Worm (Caenorhabditis elegans) whole organism, early embryonic: ENCODE results near the gene ostb-1.

ENCODE experiments used
- B0310.2 ChIP-seq: sonication (generic microtip); optimal IDR thresholded peaks from 2 replicates; lab custom pipeline; 2016; ENCODE audit warnings: mild to moderate bottlenecking, missing genetic modification characterization, missing compliant biosample characterization
- F13C5.2 ChIP-seq: sonication (generic microtip); optimal IDR thresholded peaks from 2 replicates; lab custom pipeline; 2017; ENCODE audit warnings: mild to moderate bottlenecking, missing genetic modification characterization, inconsistent platforms, missing compliant biosample characterization
- aly-1 ChIP-seq: sonication (generic microtip); optimal IDR thresholded peaks from 2 replicates; lab custom pipeline; 2016; ENCODE audit warnings: missing genetic modification characterization, missing compliant biosample characterization
- ama-1 ChIP-seq: fragments of 150-350 bp; optimal IDR thresholded peaks from 2 replicates; lab custom pipeline; 2014
- ceh-13 ChIP-seq: fragments of 200-800 bp; sonication (Bioruptor generic); optimal IDR thresholded peaks from 2 replicates; lab custom pipeline; 2018; ENCODE audit warnings: mild to moderate bottlenecking, missing genetic modification characterization, missing compliant biosample characterization
- ceh-36 ChIP-seq: sonication (generic microtip); optimal IDR thresholded peaks from 2 replicates; lab custom pipeline; 2016; ENCODE audit warnings: missing genetic modification characterization, inconsistent platforms, missing compliant biosample characterization
- ets-7 ChIP-seq: sonication (generic microtip); optimal IDR thresholded peaks from 2 replicates; lab custom pipeline; 2016; ENCODE audit warnings: missing genotype, missing genetic modification characterization, missing compliant biosample characterization
- flt-1 ChIP-seq: fragments of 200-800 bp; sonication (Bioruptor generic); IDR thresholded peaks from 2 replicates; pipeline ENCODE4 v1.3.6; 2022; ENCODE audit warnings: missing genetic modification characterization, missing compliant biosample characterization
- hmbx-1 ChIP-seq: sonication (generic microtip); optimal IDR thresholded peaks from 2 replicates; lab custom pipeline; 2016; ENCODE audit warnings: mild to moderate bottlenecking, missing genetic modification characterization, missing compliant biosample characterization
- hmg-4 ChIP-seq: fragments of 200-800 bp; sonication (Bioruptor generic); optimal IDR thresholded peaks from 2 replicates; lab custom pipeline; 2018; ENCODE audit warnings: mild to moderate bottlenecking, missing genetic modification characterization, missing compliant biosample characterization
- hnd-1 ChIP-seq: sonication (generic microtip); optimal IDR thresholded peaks from 2 replicates; lab custom pipeline; 2016; ENCODE audit warnings: missing genetic modification characterization, missing compliant biosample characterization
- pes-1 ChIP-seq: fragments of 200-800 bp; sonication (Bioruptor generic); IDR thresholded peaks from 2 replicates; pipeline ENCODE4 v1.3.6; 2022; ENCODE audit warnings: missing genetic modification reagents, missing genetic modification characterization, missing compliant biosample characterization
- scrt-1 ChIP-seq: fragments of 200-800 bp; sonication (Bioruptor generic); IDR thresholded peaks from 2 replicates; pipeline ENCODE4 v1.3.6; 2022; ENCODE audit warnings: missing genetic modification characterization, missing compliant biosample characterization
- sea-1 ChIP-seq: fragments of 200-800 bp; sonication (Bioruptor generic); conservative IDR thresholded peaks from 2 replicates; pipeline ENCODE4 v1.3.6; 2022; ENCODE audit warnings: missing genetic modification characterization, missing compliant biosample characterization
- tbx-11 ChIP-seq: fragments of 200-800 bp; sonication (Bioruptor generic); IDR thresholded peaks from 2 replicates; pipeline ENCODE4 v1.3.6; 2022; ENCODE audit warnings: missing genetic modification characterization, missing compliant biosample characterization
- tbx-37 ChIP-seq: fragments of 200-800 bp; sonication (Bioruptor generic); conservative IDR thresholded peaks from 2 replicates; pipeline ENCODE4 v1.3.6; 2022; ENCODE audit warnings: missing genetic modification reagents, missing genetic modification characterization, missing compliant biosample characterization
- tra-4 ChIP-seq: sonication (generic microtip); optimal IDR thresholded peaks from 2 replicates; lab custom pipeline; 2017; ENCODE audit warnings: missing genetic modification characterization, missing compliant biosample characterization

The ostb-1 gene

DNA sequence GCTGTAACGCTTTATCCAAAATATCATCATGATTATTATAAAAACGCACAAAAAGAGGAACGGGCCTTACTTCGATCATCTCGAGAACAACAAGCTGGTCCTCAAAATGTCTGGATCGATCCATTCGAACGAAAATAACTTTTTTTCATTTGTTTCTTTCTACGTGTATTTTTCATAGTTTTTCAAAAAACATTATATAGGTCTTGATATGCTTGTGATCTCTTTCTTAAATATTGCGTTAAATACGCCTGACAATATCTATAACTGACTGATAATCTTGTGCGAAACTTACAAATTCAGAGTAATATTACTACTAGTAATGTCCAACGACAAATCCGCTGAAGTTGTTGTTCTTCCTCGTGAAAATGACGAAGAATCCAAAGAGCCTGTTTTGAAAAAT lies 6.2 kb upstream of the ostb-1 start, which contains the start of gene sds-22:
Gene sds-22, plus strand, starts transcription at position 301 of the 400 bp plus-strand sequence.
- TF ChIP-seq ets-7 (tag; lab: Kevin White, UChicago) (no peak), hnd-1 (tag; lab: Kevin White, UChicago) (no peak), tra-4 (tag; lab: Kevin White, UChicago) (no peak)

DNA sequence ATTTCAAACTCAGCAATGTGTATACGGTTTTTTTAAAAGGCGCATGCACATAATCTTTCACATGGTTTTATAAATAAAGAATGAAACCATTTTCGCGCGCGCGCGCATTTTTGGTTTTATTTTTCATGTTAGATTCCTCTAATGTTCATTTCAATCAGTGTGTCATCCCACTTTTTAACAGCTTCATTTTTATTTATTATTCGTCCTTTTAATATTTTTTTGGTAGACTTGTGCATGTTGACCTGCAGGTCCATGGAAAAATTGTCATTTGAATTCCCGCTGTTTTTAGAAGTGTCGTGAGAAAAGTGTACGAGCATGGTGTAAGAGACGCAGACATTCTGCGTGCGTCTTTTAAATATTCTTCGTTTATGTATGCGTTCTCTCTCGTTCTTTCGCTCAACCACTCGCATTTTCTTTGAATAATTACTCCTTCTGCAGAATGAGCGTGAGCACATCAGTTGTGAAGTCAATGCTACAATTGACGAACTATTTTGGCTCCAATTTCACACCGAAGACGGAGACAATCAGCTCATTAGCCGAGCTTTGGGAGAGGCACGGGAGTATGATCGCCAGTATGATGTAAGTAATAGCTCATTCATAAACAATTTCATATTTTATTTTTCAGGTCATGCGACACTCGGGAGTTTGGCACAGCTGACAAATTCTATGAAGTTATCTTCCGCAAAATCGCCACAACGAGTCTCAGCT lies 3.9 kb upstream of the ostb-1 start, which contains the start of gene lin-5:
Gene lin-5, plus strand, starts transcription at position 354 of the 708 bp plus-strand sequence.
- TF ChIP-seq ceh-36 (tag; lab: Kevin White, UChicago) (no peak), sea-1 (GFP tag; lab: Robert Waterston, UW) (no peak), F13C5.2 (peak; percentile 26)

DNA sequence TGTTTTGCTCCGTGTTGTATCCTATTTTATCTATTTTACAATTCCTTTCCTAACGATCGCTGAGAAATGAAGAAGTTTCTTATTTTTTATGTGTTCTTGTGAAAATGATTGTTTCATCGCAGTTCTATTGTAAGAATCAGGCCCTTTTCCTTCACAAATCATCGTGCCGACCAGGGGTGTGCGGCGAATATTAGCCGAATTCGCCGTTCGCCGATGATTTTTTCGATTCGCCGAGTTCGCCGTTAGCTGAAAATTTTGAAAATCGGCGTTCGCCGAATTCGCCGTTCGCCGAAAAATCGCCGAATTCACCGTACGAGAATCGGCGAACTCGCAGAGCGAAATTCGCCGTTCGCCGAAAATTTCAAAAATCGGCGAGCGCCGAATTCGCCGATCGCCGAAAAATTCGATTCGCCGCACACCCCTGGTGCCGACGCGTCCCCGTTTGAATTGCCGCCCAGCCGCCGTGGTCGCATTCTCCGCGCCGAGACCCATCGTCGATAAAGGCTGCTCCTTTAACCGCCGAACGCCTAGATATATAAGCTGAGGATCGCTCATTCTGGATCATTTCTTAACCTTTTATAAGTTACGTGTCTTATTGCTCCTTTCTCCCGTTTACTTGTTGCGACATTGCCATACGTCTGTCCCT lies 704 bp upstream of the ostb-1 start:
- TF ChIP-seq B0310.2 (tag; lab: Kevin White, UChicago) = no peak
- no peak for TF ChIP-seq flt-1 (GFP tag; lab: Robert Waterston, UW)
- no peak for TF ChIP-seq tbx-37 (GFP tag; lab: Robert Waterston, UW)
- TF ChIP-seq ets-7 (tag; lab: Kevin White, UChicago) = no peak
- TF ChIP-seq pes-1 (GFP tag; lab: Robert Waterston, UW) = peak; percentile 57; the same call in 1 of the 2 replicates

DNA sequence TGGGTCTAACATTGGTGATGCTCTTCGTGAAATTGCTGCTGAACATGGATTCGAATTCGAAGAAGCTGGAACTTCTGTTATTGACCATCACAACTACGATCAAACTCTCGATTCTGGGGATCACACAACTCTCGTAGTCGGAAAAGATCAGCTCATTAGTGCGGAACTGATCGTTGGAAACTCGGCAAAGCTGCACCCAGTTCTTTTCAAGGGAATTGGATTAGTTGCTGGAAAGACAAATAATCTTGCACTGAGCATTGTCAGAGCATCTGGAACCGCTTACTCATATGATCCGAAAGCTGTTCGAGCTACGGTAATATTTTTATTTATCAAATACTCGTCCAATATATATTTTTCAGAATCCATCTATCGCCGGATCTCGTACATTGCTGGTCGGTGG lies 585 bp downstream of the ostb-1 start:
- no peak for TF ChIP-seq ama-1 (lab: Kevin White, UChicago)
- no peak for TF ChIP-seq hnd-1 (tag; lab: Kevin White, UChicago)
- TF ChIP-seq ceh-36 (tag; lab: Kevin White, UChicago) = no peak
- TF ChIP-seq scrt-1 (GFP tag; lab: Robert Waterston, UW) = no peak
- no peak for TF ChIP-seq hmg-4 (GFP tag; lab: Kevin White, UChicago)
- no peak for TF ChIP-seq aly-1 (tag; lab: Kevin White, UChicago)
- TF ChIP-seq hmbx-1 = no peak
- no peak for TF ChIP-seq ceh-13 (GFP tag; lab: Kevin White, UChicago)

DNA sequence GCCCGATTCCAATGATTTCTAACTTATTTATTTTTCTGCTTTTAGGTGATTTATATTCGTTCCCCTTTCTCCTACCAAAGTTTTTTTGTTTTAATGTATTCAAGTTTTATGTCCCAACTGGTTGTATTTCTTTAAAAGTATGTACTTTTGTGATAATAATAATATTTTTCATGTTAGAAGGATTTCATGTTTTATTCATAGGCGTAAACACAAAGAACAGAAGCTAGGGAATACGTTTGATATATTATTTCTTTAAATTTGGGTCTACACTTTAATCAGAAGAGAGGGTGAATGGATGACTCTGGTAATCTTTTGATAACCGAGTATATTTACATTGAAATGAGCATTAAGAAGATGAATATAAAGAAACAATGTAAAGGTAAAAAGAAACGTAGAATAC lies 1.8 kb downstream of the ostb-1 start:
- TF ChIP-seq tbx-37 (GFP tag; lab: Robert Waterston, UW) (no peak), pes-1 (GFP tag; lab: Robert Waterston, UW) (no peak), B0310.2 (tag; lab: Kevin White, UChicago) (no peak), hmg-4 (GFP tag; lab: Kevin White, UChicago) (no peak), hnd-1 (tag; lab: Kevin White, UChicago) (no peak), ceh-36 (tag; lab: Kevin White, UChicago) (no peak), flt-1 (GFP tag; lab: Robert Waterston, UW) (no peak), aly-1 (tag; lab: Kevin White, UChicago) (no peak), sea-1 (GFP tag; lab: Robert Waterston, UW) (no peak), scrt-1 (GFP tag; lab: Robert Waterston, UW) (no peak), hmbx-1 (no peak), ets-7 (tag; lab: Kevin White, UChicago) (no peak), tbx-11 (GFP tag; lab: Robert Waterston, UW) (no peak), tra-4 (tag; lab: Kevin White, UChicago) (no peak)

DNA sequence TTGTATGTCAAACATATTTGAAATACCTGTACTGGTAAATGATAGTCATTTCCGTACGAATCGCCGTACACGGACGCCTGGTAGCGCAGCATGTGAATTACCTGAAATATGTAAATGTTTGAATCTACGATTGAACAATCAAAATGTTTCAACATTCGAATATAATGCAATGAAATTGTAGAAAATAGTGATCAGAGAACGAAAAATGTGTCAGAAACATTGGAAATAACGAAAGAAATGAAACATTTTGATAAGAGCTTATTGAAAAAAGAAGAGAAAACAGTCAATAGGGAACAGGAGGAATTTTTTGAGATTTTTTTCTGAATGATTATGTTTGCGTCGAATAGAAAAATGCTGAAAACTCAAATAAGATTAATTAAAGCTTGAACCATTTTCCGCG lies 5.8 kb downstream of the ostb-1 start, which contains the start of gene ztf-17:
Gene ztf-17, minus strand, starts transcription at position 101 of the 400 bp plus-strand sequence.
- no peak for TF ChIP-seq aly-1 (tag; lab: Kevin White, UChicago)
- no peak for TF ChIP-seq ceh-13 (GFP tag; lab: Kevin White, UChicago)
- TF ChIP-seq tra-4 (tag; lab: Kevin White, UChicago) = no peak
- no peak for TF ChIP-seq tbx-37 (GFP tag; lab: Robert Waterston, UW)
- TF ChIP-seq hnd-1 (tag; lab: Kevin White, UChicago) = no peak
- TF ChIP-seq ets-7 (tag; lab: Kevin White, UChicago) = no peak
- no peak for TF ChIP-seq ceh-36 (tag; lab: Kevin White, UChicago)

DNA sequence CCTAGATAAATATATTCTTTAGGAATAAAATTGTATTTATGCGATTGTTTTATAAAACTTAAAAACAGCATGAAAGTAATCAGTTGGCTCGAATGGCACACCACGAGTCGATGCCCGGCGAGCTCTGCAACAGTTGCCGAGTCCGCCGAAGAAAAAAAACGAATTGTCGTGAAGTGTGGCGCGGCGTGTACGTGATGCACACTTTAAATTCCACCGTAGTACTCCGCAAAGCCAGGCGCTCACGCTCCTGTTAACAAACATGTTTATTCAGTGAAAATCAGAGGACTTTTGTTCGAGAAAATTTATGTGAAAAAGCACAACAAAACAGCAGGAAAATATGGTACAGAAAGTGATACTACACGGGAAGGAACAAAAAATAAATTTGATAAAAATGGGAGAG lies 6.3 kb downstream of the ostb-1 start:
- TF ChIP-seq ets-7 (tag; lab: Kevin White, UChicago) (no peak), B0310.2 (tag; lab: Kevin White, UChicago) (no peak), F13C5.2 (no peak), ceh-13 (GFP tag; lab: Kevin White, UChicago) (no peak), hmg-4 (GFP tag; lab: Kevin White, UChicago) (no peak), tbx-37 (GFP tag; lab: Robert Waterston, UW) (no peak), tbx-11 (GFP tag; lab: Robert Waterston, UW) (no peak)

DNA sequence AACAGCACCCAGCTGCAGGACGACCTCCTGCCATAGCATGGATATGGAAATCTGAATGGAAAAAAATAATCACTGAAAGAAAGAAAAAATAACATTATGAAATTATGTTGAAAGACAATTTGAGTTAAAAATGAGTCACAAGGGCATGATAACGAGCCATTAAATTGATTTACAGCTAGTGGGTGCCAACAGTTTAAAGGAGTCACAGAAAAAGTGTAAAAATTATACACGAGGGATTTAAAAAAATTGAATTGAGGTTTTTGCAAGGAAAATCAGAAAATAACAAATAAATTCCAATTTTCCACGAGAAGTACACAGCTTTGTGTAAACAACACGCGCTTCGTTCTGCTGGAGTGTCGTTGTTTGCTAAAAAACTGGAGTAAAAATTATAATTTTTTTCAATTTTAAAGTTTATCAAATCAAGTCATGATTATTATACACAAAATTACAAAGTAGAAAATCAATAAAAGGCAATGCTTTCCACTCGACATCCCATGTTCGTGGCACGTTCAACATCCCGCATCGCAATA lies 9.6 kb downstream of the ostb-1 start, which contains the start of gene T01H3.3:
Gene T01H3.3, minus strand, starts transcription at position 51 of the 530 bp plus-strand sequence.
- TF ChIP-seq ceh-36 (tag; lab: Kevin White, UChicago) (no peak), tbx-11 (GFP tag; lab: Robert Waterston, UW) (no peak), F13C5.2 (no peak), scrt-1 (GFP tag; lab: Robert Waterston, UW) (no peak), hmbx-1 (no peak)
